Fruit fly (Drosophila melanogaster): ENCODE results near the gene polo.

The polo gene

DNA sequence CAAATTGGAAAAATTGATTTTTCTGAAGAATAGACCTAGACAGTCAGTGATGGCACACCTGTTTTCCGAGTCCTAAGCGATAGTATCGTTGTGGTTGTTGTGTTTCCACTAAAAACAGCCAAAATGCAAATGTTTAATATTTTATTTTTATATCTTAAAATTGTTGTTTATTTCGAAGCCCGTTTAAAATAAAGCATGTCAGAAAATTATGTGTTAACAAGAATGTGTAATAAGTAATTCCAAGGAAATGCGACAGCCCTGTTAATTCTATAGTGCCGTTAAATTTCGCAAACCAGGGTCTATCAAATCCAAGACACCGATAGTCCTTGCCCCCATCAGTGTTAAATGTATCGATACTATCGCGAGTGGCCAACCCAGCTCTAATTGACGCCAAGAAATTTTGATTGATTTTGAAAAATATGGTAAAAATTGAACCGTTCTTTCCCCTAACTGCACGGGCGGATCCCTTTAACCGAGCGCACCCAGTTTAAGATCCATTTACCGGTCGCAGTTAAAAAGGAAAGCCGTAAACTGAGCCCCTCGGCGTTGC, 7.3 kb upstream of the polo start, which contains the start of gene Pex23 (continued):
- TF ChIP-seq fd59A (GFP tag; optimal IDR thresholded peaks at IDR 0.05) (no peak), CG8319 (GFP tag; optimal IDR thresholded peaks at IDR 0.05) (peak; percentile 15), CG11294 (GFP tag; IDR thresholded peaks at IDR 0.05) (peak; percentile 58; the same call in 1 of the 2 replicates), CG3919 (GFP tag; optimal IDR thresholded peaks at IDR 0.05) (peak; percentile 72), CG6163 (GFP tag; IDR thresholded peaks at IDR 0.05) (peak; percentile 76), CG7368 (GFP tag; optimal IDR thresholded peaks at IDR 0.05) (peak; percentile 36), CG9139 (GFP tag; optimal IDR thresholded peaks at IDR 0.05) (no peak), svp (GFP tag) (no peak), CG11902 (GFP tag; optimal IDR thresholded peaks at IDR 0.05) (peak; percentile 69), net (GFP tag; optimal IDR thresholded peaks at IDR 0.05) (no peak), fd85E (GFP tag; optimal IDR thresholded peaks at IDR 0.05) (no peak), CG16779 (tag; optimal IDR thresholded peaks at IDR 0.05) (no peak), CG34406 (GFP tag; optimal IDR thresholded peaks at IDR 0.05) (no peak), Eip93F (GFP tag; optimal IDR thresholded peaks at IDR 0.05) (peak; percentile 9), spab (GFP tag; optimal IDR thresholded peaks at IDR 0.05) (no peak), eg (GFP tag; IDR thresholded peaks at IDR 0.05) (peak; percentile 80), Hr38 (GFP tag; optimal IDR thresholded peaks at IDR 0.05) (no peak), Hr39 (GFP tag; optimal IDR thresholded peaks at IDR 0.05) (peak; percentile 81), Gug (GFP tag; IDR thresholded peaks at IDR 0.05) (peak; percentile 70; the same call in 1 of the 2 replicates), dac (GFP tag; optimal IDR thresholded peaks at IDR 0.05) (no peak), CG8632 (GFP tag; optimal IDR thresholded peaks at IDR 0.05) (peak; percentile 59), CG1621 (tag; optimal IDR thresholded peaks at IDR 0.05) (no peak), vri (GFP tag; optimal IDR thresholded peaks at IDR 0.05) (no peak), Ets21C (GFP tag; optimal IDR thresholded peaks at IDR 0.05) (peak; percentile 74), CG31627 (GFP tag; optimal IDR thresholded peaks at IDR 0.05) (peak; percentile 80), lz (GFP tag; optimal IDR thresholded peaks at IDR 0.05) (peak; percentile 79)

DNA sequence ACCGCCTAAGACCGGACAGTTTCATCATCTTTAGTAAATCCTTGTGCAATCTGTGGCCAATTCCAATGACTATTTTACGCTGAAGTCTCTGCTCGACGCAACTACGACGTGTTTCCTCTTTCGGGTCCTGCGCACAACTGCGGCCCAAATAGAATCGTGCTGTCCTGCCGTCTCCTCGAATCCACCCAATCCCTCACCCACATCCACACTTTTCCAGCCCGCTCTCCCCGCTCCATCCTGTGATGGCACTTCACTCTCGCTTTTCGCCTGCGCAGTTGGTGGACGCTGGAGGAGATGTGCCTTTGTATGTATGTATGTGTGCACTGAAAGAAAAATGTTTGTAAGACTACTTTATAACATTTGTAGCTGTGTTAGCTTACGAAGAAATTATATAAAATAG, 3.3 kb upstream of the polo start, which contains the start of gene CG32225:
Gene CG32225 (minus strand): TSS at position 142 of the 400 bp plus-strand sequence.
- TF ChIP-seq Sox102F (GFP tag; optimal IDR thresholded peaks at IDR 0.05) (no peak), pdm3 (GFP tag; optimal IDR thresholded peaks at IDR 0.05) (no peak), CG6792 (GFP tag; optimal IDR thresholded peaks at IDR 0.05) (no peak), CG7368 (GFP tag; optimal IDR thresholded peaks at IDR 0.05) (peak; percentile 31), Eip78C (GFP tag) (peak; percentile 47), Hr4 (GFP tag; optimal IDR thresholded peaks at IDR 0.05) (peak; percentile 6)

DNA sequence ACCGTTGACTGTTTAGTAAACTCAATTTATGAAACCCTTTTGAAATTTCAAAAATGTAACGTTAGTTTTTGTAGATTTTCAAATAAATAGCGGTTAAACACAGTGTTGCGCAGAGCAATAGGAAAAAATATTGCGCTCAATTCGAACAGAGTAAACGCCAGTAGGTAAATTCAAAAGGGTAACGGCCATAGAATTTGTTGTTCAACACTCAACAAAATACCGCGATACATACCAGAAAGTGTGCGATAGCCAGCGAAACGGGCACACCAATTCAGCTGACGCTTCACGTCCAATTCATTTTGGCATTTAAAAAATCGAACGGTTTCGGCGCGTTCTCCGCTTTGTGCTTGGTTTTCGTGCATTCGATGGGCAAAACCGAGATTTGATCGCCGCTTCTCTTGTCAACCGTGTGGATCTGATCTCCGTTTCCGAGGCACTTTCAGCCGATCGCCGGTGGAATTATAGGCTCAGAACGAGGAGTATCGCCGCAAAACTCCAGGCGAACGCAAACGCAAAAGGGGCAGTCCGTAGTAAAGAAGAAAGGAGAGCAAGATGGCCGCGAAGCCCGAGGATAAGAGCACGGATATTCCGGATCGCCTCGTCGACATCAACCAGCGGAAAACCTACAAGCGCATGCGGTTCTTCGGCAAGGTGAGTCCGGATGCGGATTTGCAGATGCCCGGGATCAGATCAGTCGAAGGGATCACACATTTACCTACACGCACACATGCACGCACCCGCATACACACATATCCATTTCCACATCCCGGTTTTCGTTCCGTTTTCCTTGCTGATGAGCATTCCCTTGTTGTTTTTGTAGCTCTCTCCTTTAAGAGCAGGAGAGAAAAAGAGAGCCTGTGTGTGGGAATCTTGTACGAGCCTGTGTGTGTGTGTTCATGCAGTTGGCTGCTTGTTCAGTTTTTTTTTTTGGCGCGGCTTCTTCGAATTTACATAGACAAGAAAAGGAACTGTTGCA, 592 bp downstream of the polo start:
- TF ChIP-seq Sox14 (GFP tag; optimal IDR thresholded peaks at IDR 0.05) (peak; percentile 47), CG31627 (GFP tag; optimal IDR thresholded peaks at IDR 0.05) (peak; percentile 27), net (GFP tag; optimal IDR thresholded peaks at IDR 0.05) (no peak), Ets21C (GFP tag; optimal IDR thresholded peaks at IDR 0.05) (no peak), CG10669 (GFP tag; optimal IDR thresholded peaks at IDR 0.05) (no peak), spab (GFP tag; optimal IDR thresholded peaks at IDR 0.05) (no peak), salr (GFP tag; optimal IDR thresholded peaks at IDR 0.05) (no peak), cyc (GFP tag; optimal IDR thresholded peaks at IDR 0.05) (peak; percentile 36), CG8319 (GFP tag; optimal IDR thresholded peaks at IDR 0.05) (no peak), Met (GFP tag; optimal IDR thresholded peaks at IDR 0.05) (no peak), esn (GFP tag; optimal IDR thresholded peaks at IDR 0.05) (peak; percentile 33), Eip78C (GFP tag) (peak; percentile 61), achi (GFP tag; optimal IDR thresholded peaks at IDR 0.05) (peak; percentile 63), vri (GFP tag; optimal IDR thresholded peaks at IDR 0.05) (no peak), topi (GFP tag; optimal IDR thresholded peaks at IDR 0.05) (peak; percentile 23), Eip75B (GFP tag; optimal IDR thresholded peaks at IDR 0.05) (no peak), CG9139 (GFP tag; optimal IDR thresholded peaks at IDR 0.05) (no peak), ss (GFP tag; optimal IDR thresholded peaks at IDR 0.05) (no peak), Gug (GFP tag; IDR thresholded peaks at IDR 0.05) (no peak), CG6854 (GFP tag; optimal IDR thresholded peaks at IDR 0.05) (no peak), lz (GFP tag; optimal IDR thresholded peaks at IDR 0.05) (peak; percentile 19), fd59A (GFP tag; optimal IDR thresholded peaks at IDR 0.05) (no peak), CG3032 (tag; optimal IDR thresholded peaks at IDR 0.05) (peak; percentile 11), CG1621 (tag; optimal IDR thresholded peaks at IDR 0.05) (peak; percentile 80), CG3919 (GFP tag; optimal IDR thresholded peaks at IDR 0.05) (no peak), Hr4 (GFP tag; optimal IDR thresholded peaks at IDR 0.05) (no peak), Sox102F (GFP tag; optimal IDR thresholded peaks at IDR 0.05) (no peak), eg (GFP tag; IDR thresholded peaks at IDR 0.05) (no peak)
